Worm (Caenorhabditis elegans): Measurements from ENCODE around the gene aqp-11.

Gene aqp-11

ce11 chrIII:13694048-13694447, 21.0 kb downstream of the aqp-11 start:
- TF ChIP-seq let-607 (tag; optimal IDR thresholded peaks at IDR 0.05) (peak; percentile 57 to 58), Y56A3A.18 (GFP tag; IDR thresholded peaks at IDR 0.05) (no peak), attf-5 (GFP tag; optimal IDR thresholded peaks at IDR 0.05) (peak; percentile 83), zim-3 (tag; optimal IDR thresholded peaks at IDR 0.05) (peak; percentile 69), F10E7.11 (tag; optimal IDR thresholded peaks at IDR 0.05) (no peak), akir-1 (GFP tag; optimal IDR thresholded peaks at IDR 0.05) (no peak), bed-2 (GFP tag; IDR thresholded peaks at IDR 0.05) (no peak; the same call in 1 of the 2 replicates), ztf-3 (GFP tag; optimal IDR thresholded peaks at IDR 0.05) (peak; percentile 20), lir-1 (GFP tag; conservative IDR thresholded peaks at IDR 0.05) (no peak), ztf-26 (tag; optimal IDR thresholded peaks at IDR 0.05) (peak; percentile 54), ZK185.1 (tag; optimal IDR thresholded peaks at IDR 0.05; ENCODE audit: poor library complexity, severe bottlenecking) (peak; percentile 55), T07F8.4 (tag; optimal IDR thresholded peaks at IDR 0.05) (no peak), pbrm-1 (GFP tag; IDR thresholded peaks at IDR 0.05) (0 out of 2 replicates have a peak, but pooled peaks have one; percentile 39), ztf-25 (GFP tag; IDR thresholded peaks at IDR 0.05) (no peak), F39B2.1 (GFP tag; IDR thresholded peaks at IDR 0.05) (no peak), lin-35 (GFP tag; optimal IDR thresholded peaks at IDR 0.05) (peak in 1 of 3 experiments; percentile 18), aptf-2 (GFP tag; conservative IDR thresholded peaks at IDR 0.05) (no peak), nfyb-1 (GFP tag; IDR thresholded peaks at IDR 0.05) (peak; percentile 47; the same call in 1 of the 2 replicates), nhr-80 (tag; optimal IDR thresholded peaks at IDR 0.05) (peak; percentile 71), ztf-28 (GFP tag; IDR thresholded peaks at IDR 0.05) (no peak), lin-40 (tag; optimal IDR thresholded peaks at IDR 0.05) (peak; percentile 77), him-1 (tag; optimal IDR thresholded peaks at IDR 0.05) (peak; percentile 87), madf-3 (GFP tag; IDR thresholded peaks at IDR 0.05) (no peak), attf-3 (GFP tag; conservative IDR thresholded peaks at IDR 0.05) (no peak), dox-1 (GFP tag; IDR thresholded peaks at IDR 0.05) (peak; percentile 54), ztf-6 (GFP tag; IDR thresholded peaks at IDR 0.05) (0 out of 2 replicates have a peak, but pooled peaks have one; percentile 42), F23B12.7 (tag; optimal IDR thresholded peaks at IDR 0.05; ENCODE audit: insufficient read depth) (peak; percentile 55), K11D2.4 (GFP tag; IDR thresholded peaks at IDR 0.05) (0 out of 2 replicates have a peak, but pooled peaks have one; percentile 44), cebp-1 (GFP tag; IDR thresholded peaks at IDR 0.05) (no peak), cebp-1 (tag; optimal IDR thresholded peaks at IDR 0.05) (peak; percentile 63), ceh-100 (GFP tag; IDR thresholded peaks at IDR 0.05) (peak; percentile 90), hlh-26 (GFP tag; conservative IDR thresholded peaks at IDR 0.05) (no peak), chd-7 (tag; optimal IDR thresholded peaks at IDR 0.05) (peak; percentile 43), lin-26 (GFP tag; IDR thresholded peaks at IDR 0.05) (no peak), mel-28 (tag; optimal IDR thresholded peaks at IDR 0.05; ENCODE audit: borderline replicate concordance) (no peak), nhr-120 (GFP tag; IDR thresholded peaks at IDR 0.05) (no peak), atf-7 (tag; optimal IDR thresholded peaks at IDR 0.05) (peak; percentile 47), hmg-1.2 (GFP tag; IDR thresholded peaks at IDR 0.05) (peak; percentile 63; the same call in 1 of the 2 replicates), snpc-4 (GFP tag; optimal IDR thresholded peaks at IDR 0.05) (no peak), snpc-4 (tag; optimal IDR thresholded peaks at IDR 0.05) (peak in 1 of 4 experiments; percentile 30), B0336.3 (GFP tag; IDR thresholded peaks at IDR 0.05) (peak; percentile 43; the same call in 1 of the 2 replicates), B0035.1 (tag; optimal IDR thresholded peaks at IDR 0.05) (no peak), let-526 (GFP tag; IDR thresholded peaks at IDR 0.05) (no peak), hrde-1 (tag; optimal IDR thresholded peaks at IDR 0.05; ENCODE audit: borderline replicate concordance) (peak; percentile 31), hsf-1 (GFP tag; IDR thresholded peaks at IDR 0.05) (peak; percentile 82), zfh-2 (GFP tag; conservative IDR thresholded peaks at IDR 0.05) (no peak), tbp1 (GFP tag; optimal IDR thresholded peaks at IDR 0.05) (peak; percentile 47), ekl-4 (GFP tag; IDR thresholded peaks at IDR 0.05) (0 out of 2 replicates have a peak, but pooled peaks have one; percentile 50)
